Worm (Caenorhabditis elegans) whole organism, late embryonic: ENCODE measurements around the gene Y39E4B.10.
A peak's percentile ranks its signal among the peaks of the same experiment; 100 is the strongest.

Experiments
- C38D4.7 ChIP-seq: fragments of 200-800 bp; sonication (Bioruptor generic); optimal IDR thresholded peaks from 2 replicates; lab custom pipeline; 2018; ENCODE audit warnings: mild to moderate bottlenecking, missing genetic modification characterization, moderate library complexity, missing compliant biosample characterization
- K02D7.2 ChIP-seq: sonication (generic microtip); optimal IDR thresholded peaks from 2 replicates; lab custom pipeline; 2017; ENCODE audit warnings: mild to moderate bottlenecking, missing genetic modification characterization, missing compliant biosample characterization
- ama-1 ChIP-seq: fragments of 150-350 bp; optimal IDR thresholded peaks from 2 replicates; lab custom pipeline; 2014
- ceh-14 ChIP-seq: sonication (generic microtip); optimal IDR thresholded peaks from 2 replicates; lab custom pipeline; 2016; ENCODE audit warnings: missing genotype, missing genetic modification characterization, missing compliant biosample characterization
- ceh-18 ChIP-seq: sonication (generic microtip); optimal IDR thresholded peaks from 2 replicates; lab custom pipeline; 2016; ENCODE audit warnings: missing genetic modification characterization, missing compliant biosample characterization
- ceh-24 ChIP-seq: sonication (generic microtip); optimal IDR thresholded peaks from 2 replicates; lab custom pipeline; 2016; ENCODE audit warnings: mild to moderate bottlenecking, missing genetic modification characterization, missing compliant biosample characterization
- ceh-31 ChIP-seq: sonication (generic microtip); optimal IDR thresholded peaks from 2 replicates; lab custom pipeline; 2016; ENCODE audit warnings: missing genetic modification characterization, missing compliant biosample characterization
- ceh-48 ChIP-seq: sonication (generic microtip); optimal IDR thresholded peaks from 2 replicates; lab custom pipeline; 2016; ENCODE audit warnings: missing genetic modification characterization, inconsistent platforms, missing compliant biosample characterization
- ceh-6 ChIP-seq: fragments of 200-800 bp; sonication (Bioruptor generic); optimal IDR thresholded peaks from 2 replicates; lab custom pipeline; 2018; ENCODE audit warnings: mild to moderate bottlenecking, missing genetic modification characterization, missing compliant biosample characterization
- ceh-9 ChIP-seq: sonication (generic microtip); optimal IDR thresholded peaks from 2 replicates; lab custom pipeline; 2016; ENCODE audit warnings: mild to moderate bottlenecking, missing genetic modification characterization, inconsistent platforms, missing compliant biosample characterization
- elt-2 ChIP-seq: sonication (generic microtip); optimal IDR thresholded peaks from 2 replicates; lab custom pipeline; 2016; ENCODE audit warnings: missing genetic modification reagents, missing genetic modification characterization, missing compliant biosample characterization
- ets-4 ChIP-seq: sonication (generic microtip); optimal IDR thresholded peaks from 2 replicates; lab custom pipeline; 2016; ENCODE audit warnings: missing genetic modification characterization, missing compliant biosample characterization
- eyg-1 ChIP-seq: sonication (generic microtip); optimal IDR thresholded peaks from 2 replicates; lab custom pipeline; 2016; ENCODE audit warnings: missing genotype, missing genetic modification characterization, missing compliant biosample characterization
- fkh-6 ChIP-seq: sonication (generic microtip); optimal IDR thresholded peaks from 2 replicates; lab custom pipeline; 2016; ENCODE audit warnings: missing genetic modification characterization, missing compliant biosample characterization
- gmeb-2 ChIP-seq: sonication (generic microtip); optimal IDR thresholded peaks from 2 replicates; lab custom pipeline; 2016; ENCODE audit warnings: missing genetic modification characterization, inconsistent platforms, missing compliant biosample characterization
- hlh-15 ChIP-seq: sonication (generic microtip); optimal IDR thresholded peaks from 2 replicates; lab custom pipeline; 2016; ENCODE audit warnings: missing genetic modification characterization, missing compliant biosample characterization
- hlh-30 ChIP-seq: sonication (generic microtip); optimal IDR thresholded peaks from 2 replicates; lab custom pipeline; 2017; ENCODE audit warnings: antibody characterized with exemption, missing genetic modification characterization, missing compliant biosample characterization; ENCODE audit not compliant: insufficient read depth
- hlh-6 ChIP-seq: sonication (generic microtip); optimal IDR thresholded peaks from 2 replicates; lab custom pipeline; 2016; ENCODE audit warnings: missing genotype, missing genetic modification characterization, missing compliant biosample characterization
- hlh-8 ChIP-seq: sonication (generic microtip); optimal IDR thresholded peaks from 2 replicates; lab custom pipeline; 2016; ENCODE audit warnings: missing genotype, missing genetic modification characterization, missing compliant biosample characterization
- lin-11 ChIP-seq: fragments of 200-800 bp; sonication (Bioruptor generic); optimal IDR thresholded peaks from 2 replicates; lab custom pipeline; 2018; ENCODE audit warnings: mild to moderate bottlenecking, missing genetic modification characterization, missing compliant biosample characterization
- mec-3 ChIP-seq: sonication (generic microtip); optimal IDR thresholded peaks from 2 replicates; lab custom pipeline; 2016; ENCODE audit warnings: borderline replicate concordance, missing genetic modification characterization, missing compliant biosample characterization
- nfya-1 ChIP-seq: sonication (generic microtip); optimal IDR thresholded peaks from 2 replicates; lab custom pipeline; 2017; ENCODE audit warnings: missing genetic modification characterization, mild to moderate bottlenecking, missing compliant biosample characterization, antibody characterized with exemption, moderate library complexity
- npax-4 ChIP-seq: sonication (generic microtip); optimal IDR thresholded peaks from 2 replicates; lab custom pipeline; 2016; ENCODE audit warnings: missing genetic modification characterization, missing compliant biosample characterization
- pha-2 ChIP-seq: sonication (generic microtip); optimal IDR thresholded peaks from 2 replicates; lab custom pipeline; 2017; ENCODE audit warnings: mild to moderate bottlenecking, missing genetic modification characterization, missing compliant biosample characterization
- pha-4 ChIP-seq: fragments of 150-350 bp; optimal IDR thresholded peaks from 2 replicates; lab custom pipeline; 2018; ENCODE audit warnings: missing biosample characterization, missing genetic modification reagents, missing genetic modification characterization
- pros-1 ChIP-seq: fragments of 150-350 bp; optimal IDR thresholded peaks from 2 replicates; lab custom pipeline; 2014; ENCODE audit warnings: missing biosample characterization, missing genetic modification reagents, missing genetic modification characterization
- sdc-2 ChIP-seq: sonication (generic microtip); optimal IDR thresholded peaks from 2 replicates; lab custom pipeline; 2016; ENCODE audit warnings: missing genotype, missing genetic modification characterization, missing compliant biosample characterization
- sox-4 ChIP-seq: sonication (generic microtip); optimal IDR thresholded peaks from 2 replicates; lab custom pipeline; 2017; ENCODE audit warnings: mild to moderate bottlenecking, missing genetic modification characterization, inconsistent platforms, missing compliant biosample characterization
- syd-9 ChIP-seq: sonication (generic microtip); optimal IDR thresholded peaks from 2 replicates; lab custom pipeline; 2016; ENCODE audit warnings: mild to moderate bottlenecking, missing genetic modification characterization, moderate library complexity, missing compliant biosample characterization
- tbx-2 ChIP-seq: sonication (generic microtip); optimal IDR thresholded peaks from 2 replicates; lab custom pipeline; 2016; ENCODE audit warnings: missing genetic modification characterization, missing compliant biosample characterization
- ttx-3 ChIP-seq: sonication (generic microtip); optimal IDR thresholded peaks from 2 replicates; lab custom pipeline; 2016; ENCODE audit warnings: missing genetic modification reagents, missing genetic modification characterization, missing compliant biosample characterization
- unc-3 ChIP-seq, 2 experiments: fragments of 200-800 bp in 1 of 2; sonication (Bioruptor generic) in 1 of 2; sonication (generic microtip) in 1 of 2; conservative IDR thresholded peaks in 1 of 2; optimal IDR thresholded peaks in 1 of 2; 2 replicates each; pipeline versions ENCODE4 v1.3.6 to Lab custom; 2016 to 2022; ENCODE audit warnings: missing compliant biosample characterization in 2 of 2, missing genetic modification characterization in 2 of 2, missing genetic modification reagents in 1 of 2
- unc-42 ChIP-seq: sonication (generic microtip); optimal IDR thresholded peaks from 2 replicates; lab custom pipeline; 2016; ENCODE audit warnings: missing genotype, missing genetic modification characterization, missing compliant biosample characterization
- unc-55 ChIP-seq: sonication (generic microtip); optimal IDR thresholded peaks from 2 replicates; lab custom pipeline; 2017; ENCODE audit warnings: missing biosample characterization, missing genetic modification reagents, missing genetic modification characterization
- ztf-16 ChIP-seq: sonication (generic microtip); optimal IDR thresholded peaks from 2 replicates; lab custom pipeline; 2017; ENCODE audit warnings: missing genetic modification characterization, missing compliant biosample characterization

Gene Y39E4B.10

ce11 chrIII:13123440-13123839, 29.2 kb downstream of the Y39E4B.10 start:
- no peak for TF ChIP-seq C38D4.7
- TF ChIP-seq unc-42 (tag; lab: Kevin White, UChicago), result peak; percentile 87

- TF ChIP-seq ceh-48 (tag; lab: Kevin White, UChicago) (no peak), gmeb-2 (no peak), nfya-1 (peak; percentile 21), ets-4 (peak; percentile 48), ceh-31 (tag; lab: Kevin White, UChicago) (peak; percentile 24), unc-42 (tag; lab: Kevin White, UChicago) (peak; percentile 24)
Measured at ce11 chrIII:13119520-13119919, 33.1 kb downstream of the Y39E4B.10 start, which contains the start of gene zig-8. Gene zig-8, plus strand, starts transcription at chrIII:13119820.

DNA sequence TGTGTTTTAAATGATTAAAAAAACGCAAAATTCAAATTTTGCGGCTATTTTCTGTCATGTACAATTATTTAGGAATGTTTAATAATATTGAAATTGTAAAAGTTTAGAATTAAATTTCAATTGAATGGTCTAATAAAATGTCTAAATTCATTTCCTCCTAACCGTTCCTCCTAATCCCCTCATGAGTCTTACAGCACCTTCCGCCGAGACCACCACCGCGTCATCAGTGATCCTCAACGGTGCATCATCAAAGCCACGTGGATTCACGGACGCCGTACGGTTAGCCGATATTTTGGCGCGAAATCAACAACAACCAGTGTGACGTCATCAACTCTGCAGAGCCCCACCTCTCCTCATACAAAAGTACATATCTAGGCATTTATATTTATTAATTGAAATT, 34.2 kb downstream of the Y39E4B.10 start:
- TF ChIP-seq nfya-1 (no peak), eyg-1 (no peak), sdc-2 (tag; lab: Kevin White, UChicago) (no peak), unc-55 (GFP tag; lab: Kevin White, UChicago) (no peak), unc-42 (tag; lab: Kevin White, UChicago) (no peak), hlh-6 (tag; lab: Kevin White, UChicago) (no peak), sox-4 (no peak), C38D4.7 (no peak), lin-11 (tag; lab: Kevin White, UChicago) (no peak), mec-3 (tag; lab: Kevin White, UChicago) (no peak), hlh-15 (tag; lab: Kevin White, UChicago) (no peak), pha-4 (no peak), ceh-48 (tag; lab: Kevin White, UChicago) (no peak), unc-3 (GFP tag; conservative IDR thresholded peaks at IDR 0.05; lab: Robert Waterston, UW) (no peak), unc-3 (tag; optimal IDR thresholded peaks at IDR 0.05; lab: Kevin White, UChicago) (no peak)

DNA sequence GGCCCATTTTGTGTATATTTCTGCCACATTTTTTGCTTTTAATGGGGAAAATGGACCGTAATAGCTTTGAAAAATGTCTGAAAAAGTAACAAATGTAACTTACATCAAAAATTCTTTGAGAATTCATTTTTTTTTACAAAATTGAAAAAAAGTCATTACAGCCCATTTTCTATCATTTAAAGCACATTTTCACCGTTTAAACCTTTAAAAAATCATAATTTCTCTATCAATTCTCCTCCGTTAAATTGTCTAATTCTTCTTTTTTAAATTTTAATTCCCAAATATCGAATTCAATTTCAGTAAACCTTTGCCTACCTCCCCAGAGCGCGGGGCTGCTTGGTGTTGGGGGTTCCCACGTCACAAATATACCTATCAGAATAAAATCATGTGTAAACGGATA, 45.4 kb downstream of the Y39E4B.10 start, which contains the start of gene dhhc-8:
dhhc-8 (plus strand) TSS at position 301 of the 400 bp plus-strand sequence.
- no peak for TF ChIP-seq hlh-6 (tag; lab: Kevin White, UChicago)
- no peak for TF ChIP-seq fkh-6 (tag; lab: Kevin White, UChicago)
- TF ChIP-seq pros-1, result no peak
- no peak for TF ChIP-seq K02D7.2 (tag; lab: Kevin White, UChicago)
- TF ChIP-seq ceh-18 (tag; lab: Kevin White, UChicago), result no peak
- no peak for TF ChIP-seq sox-4
- TF ChIP-seq npax-4, result no peak
- TF ChIP-seq pha-2 (tag; lab: Kevin White, UChicago), result no peak

- TF ChIP-seq ama-1 (lab: Kevin White, UChicago) (no peak), lin-11 (tag; lab: Kevin White, UChicago) (peak; percentile 7), nfya-1 (peak; percentile 67), eyg-1 (no peak), syd-9 (tag; lab: Kevin White, UChicago) (no peak), ceh-24 (tag; lab: Kevin White, UChicago) (no peak), hlh-8 (tag; lab: Kevin White, UChicago) (peak; percentile 23), ceh-18 (tag; lab: Kevin White, UChicago) (peak; percentile 26), ztf-16 (tag; lab: Kevin White, UChicago) (peak; percentile 16), ceh-48 (tag; lab: Kevin White, UChicago) (peak; percentile 37), ceh-9 (no peak), tbx-2 (tag; lab: Kevin White, UChicago) (peak; percentile 46), ceh-6 (GFP tag; lab: Kevin White, UChicago) (no peak), unc-42 (tag; lab: Kevin White, UChicago) (peak; percentile 93), ceh-31 (tag; lab: Kevin White, UChicago) (peak; percentile 25), elt-2 (tag; lab: Kevin White, UChicago) (peak; percentile 22), hlh-30 (tag; lab: Kevin White, UChicago) (no peak), ttx-3 (tag; lab: Kevin White, UChicago) (no peak), ceh-14 (tag; lab: Kevin White, UChicago) (peak; percentile 30)
Measured at ce11 chrIII:13105911-13106310, 46.7 kb downstream of the Y39E4B.10 start.
